Worm (Caenorhabditis elegans) whole organism, L2 larva: ENCODE measurements around the gene F07C4.11.

Source experiments
- C34F6.9 ChIP-seq: fragments of 150-350 bp; optimal IDR thresholded peaks from 2 replicates; lab custom pipeline; 2014; ENCODE audit warnings: missing biosample characterization, missing genetic modification characterization
- F13H6.1 ChIP-seq: sonication (generic microtip); optimal IDR thresholded peaks from 2 replicates; lab custom pipeline; 2016; ENCODE audit warnings: missing genetic modification characterization, missing compliant biosample characterization
- Y55F3AM.14 ChIP-seq: fragments of 200-800 bp; sonication (Bioruptor generic); optimal IDR thresholded peaks from 2 replicates; lab custom pipeline; 2018; ENCODE audit warnings: mild to moderate bottlenecking, missing genetic modification characterization, missing compliant biosample characterization
- ZK546.5 ChIP-seq: sonication (generic microtip); optimal IDR thresholded peaks from 2 replicates; lab custom pipeline; 2017; ENCODE audit warnings: missing biosample characterization, missing genetic modification characterization
- aly-2 ChIP-seq: fragments of 150-350 bp; optimal IDR thresholded peaks from 2 replicates; lab custom pipeline; 2014; ENCODE audit warnings: missing biosample characterization, missing genetic modification characterization
- ama-1 ChIP-seq: fragments of 150-350 bp; optimal IDR thresholded peaks from 2 replicates; lab custom pipeline; 2018; ENCODE audit warnings: inconsistent platforms
- blmp-1 ChIP-seq: sonication (generic microtip); optimal IDR thresholded peaks from 2 replicates; lab custom pipeline; 2017; ENCODE audit warnings: missing genetic modification characterization, mild to moderate bottlenecking, missing compliant biosample characterization, antibody characterized with exemption, moderate library complexity; ENCODE audit not compliant: insufficient read depth
- ceh-82 ChIP-seq: fragments of 150-350 bp; optimal IDR thresholded peaks from 2 replicates; lab custom pipeline; 2014; ENCODE audit warnings: missing biosample characterization, missing genetic modification characterization
- crh-2 ChIP-seq: sonication (generic microtip); optimal IDR thresholded peaks from 2 replicates; lab custom pipeline; 2017; ENCODE audit warnings: missing biosample characterization, missing genetic modification characterization
- egl-27 ChIP-seq: sonication (generic microtip); optimal IDR thresholded peaks from 3 replicates; lab custom pipeline; 2017; ENCODE audit warnings: missing biosample characterization, missing genetic modification reagents, missing genetic modification characterization
- elt-1 ChIP-seq: fragments of 150-350 bp; optimal IDR thresholded peaks from 2 replicates; lab custom pipeline; 2014; ENCODE audit warnings: missing biosample characterization, missing genetic modification characterization
- elt-3 ChIP-seq: sonication (generic microtip); optimal IDR thresholded peaks from 2 replicates; lab custom pipeline; 2017; ENCODE audit warnings: missing biosample characterization, missing genetic modification characterization
- fos-1 ChIP-seq: fragments of 150-350 bp; optimal IDR thresholded peaks from 2 replicates; lab custom pipeline; 2014; ENCODE audit warnings: missing biosample characterization, missing genetic modification characterization
- mab-5 ChIP-seq: fragments of 150-350 bp; optimal IDR thresholded peaks from 2 replicates; lab custom pipeline; 2014; ENCODE audit warnings: missing biosample characterization, missing genetic modification characterization
- mbf-1 ChIP-seq: sonication (generic microtip); optimal IDR thresholded peaks from 2 replicates; lab custom pipeline; 2017; ENCODE audit warnings: missing biosample characterization, missing genetic modification characterization
- nhr-10 ChIP-seq: sonication (generic microtip); optimal IDR thresholded peaks from 2 replicates; lab custom pipeline; 2017; ENCODE audit warnings: missing biosample characterization, missing genetic modification characterization
- nhr-11 ChIP-seq: fragments of 150-350 bp; optimal IDR thresholded peaks from 2 replicates; lab custom pipeline; 2014; ENCODE audit warnings: missing biosample characterization, missing genetic modification characterization
- nhr-12 ChIP-seq: fragments of 150-350 bp; optimal IDR thresholded peaks from 2 replicates; lab custom pipeline; 2014; ENCODE audit warnings: missing biosample characterization, missing genetic modification characterization
- nhr-129 ChIP-seq: fragments of 150-350 bp; optimal IDR thresholded peaks from 2 replicates; lab custom pipeline; 2014; ENCODE audit warnings: missing biosample characterization, missing genetic modification characterization
- nhr-21 ChIP-seq: fragments of 150-350 bp; optimal IDR thresholded peaks from 2 replicates; lab custom pipeline; 2014; ENCODE audit warnings: missing biosample characterization, missing genetic modification characterization
- nhr-25 ChIP-seq: fragments of 150-350 bp; sonication (generic microtip); optimal IDR thresholded peaks from 3 replicates; lab custom pipeline; 2014; ENCODE audit warnings: missing biosample characterization, missing genetic modification characterization
- nhr-6 ChIP-seq: fragments of 150-350 bp; optimal IDR thresholded peaks from 2 replicates; lab custom pipeline; 2014; ENCODE audit warnings: missing biosample characterization, missing genetic modification characterization
- nhr-77 ChIP-seq: fragments of 150-350 bp; optimal IDR thresholded peaks from 2 replicates; lab custom pipeline; 2014; ENCODE audit warnings: missing biosample characterization, missing genetic modification characterization
- peb-1 ChIP-seq: fragments of 150-350 bp; optimal IDR thresholded peaks from 2 replicates; lab custom pipeline; 2014; ENCODE audit warnings: missing biosample characterization, missing genetic modification characterization
- sem-4 ChIP-seq: fragments of 150-350 bp; optimal IDR thresholded peaks from 2 replicates; lab custom pipeline; 2014; ENCODE audit warnings: missing biosample characterization, missing genetic modification reagents, missing genetic modification characterization
- skn-1 ChIP-seq: sonication (generic microtip); optimal IDR thresholded peaks from 2 replicates; lab custom pipeline; 2017; ENCODE audit warnings: missing biosample characterization, missing genetic modification characterization
- sma-3 ChIP-seq: sonication (generic microtip); optimal IDR thresholded peaks from 2 replicates; lab custom pipeline; 2016; ENCODE audit warnings: missing genetic modification reagents, missing genetic modification characterization, missing compliant biosample characterization
- sma-9 ChIP-seq, 2 experiments: fragments of 150-350 bp in 1 of 2; sonication (generic microtip) in 1 of 2; optimal IDR thresholded peaks; 2 replicates each; lab custom pipeline; 2014 to 2016; ENCODE audit warnings: missing genetic modification characterization in 2 of 2, mild to moderate bottlenecking in 1 of 2, missing biosample characterization in 1 of 2, missing compliant biosample characterization in 1 of 2, missing genetic modification reagents in 1 of 2, moderate library complexity in 1 of 2
- snpc-4 ChIP-seq: fragments of 150-350 bp; optimal IDR thresholded peaks from 2 replicates; lab custom pipeline; 2014; ENCODE audit warnings: missing biosample characterization, missing genetic modification characterization
- unc-39 ChIP-seq: fragments of 150-350 bp; optimal IDR thresholded peaks from 2 replicates; lab custom pipeline; 2014; ENCODE audit warnings: missing biosample characterization, missing genetic modification characterization
- unc-55 ChIP-seq: fragments of 150-350 bp; sonication (generic microtip); optimal IDR thresholded peaks from 3 replicates; lab custom pipeline; 2014; ENCODE audit warnings: missing biosample characterization, missing genetic modification reagents, missing genetic modification characterization
- ztf-1 ChIP-seq: fragments of 200-800 bp; sonication (Bioruptor generic); conservative IDR thresholded peaks from 2 replicates; pipeline ENCODE4 v1.3.6; 2022; ENCODE audit warnings: missing genetic modification characterization, missing compliant biosample characterization
- ztf-11 ChIP-seq: sonication (generic microtip); optimal IDR thresholded peaks from 2 replicates; lab custom pipeline; 2017; ENCODE audit warnings: missing biosample characterization, missing genetic modification characterization
- ztf-4 ChIP-seq: fragments of 150-350 bp; optimal IDR thresholded peaks from 2 replicates; lab custom pipeline; 2014; ENCODE audit warnings: missing biosample characterization, missing genetic modification characterization

F07C4.11 gene

DNA sequence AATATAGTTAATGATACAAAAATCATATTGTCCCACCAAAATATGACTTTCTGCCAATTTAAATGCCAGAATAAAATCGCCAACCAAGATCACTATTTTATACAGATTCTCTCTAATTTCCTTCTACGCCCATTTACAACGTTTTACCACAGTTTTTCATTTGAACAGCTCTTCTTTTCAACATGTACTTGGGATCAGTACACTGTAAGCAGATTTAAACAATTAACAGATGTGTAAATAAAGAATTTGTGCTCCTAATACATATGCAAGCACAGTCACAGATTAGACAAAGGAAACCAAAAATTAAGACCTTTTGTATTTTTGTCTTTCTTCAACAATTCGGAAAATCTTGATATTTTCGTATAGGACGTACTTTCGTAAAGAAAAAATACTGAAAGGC, at the start of gene F07C4.11:
TSS of gene F07C4.11 (minus strand) at position 101 of the 400 bp plus-strand sequence.
- TF ChIP-seq egl-27 (tag; lab: Kevin White, UChicago) (no peak), nhr-25 (tag; lab: Kevin White, UChicago) (no peak), mbf-1 (tag; lab: Kevin White, UChicago) (no peak), unc-55 (GFP tag; lab: Kevin White, UChicago) (no peak), aly-2 (tag; lab: Kevin White, UChicago) (no peak), unc-39 (no peak), nhr-129 (tag; lab: Kevin White, UChicago) (no peak), crh-2 (tag; lab: Kevin White, UChicago) (no peak), ZK546.5 (tag; lab: Kevin White, UChicago) (no peak), nhr-77 (tag; lab: Kevin White, UChicago) (no peak), ama-1 (no peak)

ce11 chrV:7690637-7691036, 47.3 kb upstream of the F07C4.11 start:
- no peak for TF ChIP-seq mab-5
- no peak for TF ChIP-seq ceh-82
- TF ChIP-seq elt-3 (tag; lab: Kevin White, UChicago): no peak
- no peak for TF ChIP-seq blmp-1 (tag; lab: Kevin White, UChicago)
- TF ChIP-seq sma-9 (GFP tag; optimal IDR thresholded peaks at IDR 0.05; lab: Kevin White, UChicago): no peak
- no peak for TF ChIP-seq sma-9 (tag; optimal IDR thresholded peaks at IDR 0.05; lab: Kevin White, UChicago)
- no peak for TF ChIP-seq mbf-1 (tag; lab: Kevin White, UChicago)
- no peak for TF ChIP-seq aly-2 (tag; lab: Kevin White, UChicago)
- TF ChIP-seq nhr-6 (tag; lab: Kevin White, UChicago): no peak
- no peak for TF ChIP-seq nhr-11 (tag; lab: Kevin White, UChicago)
- TF ChIP-seq ztf-1 (GFP tag; lab: Robert Waterston, UW): no peak
- no peak for TF ChIP-seq sem-4 (tag; lab: Kevin White, UChicago)
- no peak for TF ChIP-seq ama-1
- TF ChIP-seq nhr-77 (tag; lab: Kevin White, UChicago): no peak
- TF ChIP-seq snpc-4: no peak
- TF ChIP-seq Y55F3AM.14 (GFP tag; lab: Kevin White, UChicago): no peak
- TF ChIP-seq crh-2 (tag; lab: Kevin White, UChicago): no peak
- no peak for TF ChIP-seq ztf-4
- TF ChIP-seq nhr-12 (tag; lab: Kevin White, UChicago): no peak
- no peak for TF ChIP-seq nhr-129 (tag; lab: Kevin White, UChicago)
- TF ChIP-seq, all 48 proteins: peak for 0

- TF ChIP-seq nhr-10 (tag; lab: Kevin White, UChicago): no peak
- no peak for TF ChIP-seq nhr-21 (tag; lab: Kevin White, UChicago)
- TF ChIP-seq nhr-25 (tag; lab: Kevin White, UChicago): no peak
- no peak for TF ChIP-seq mab-5
- no peak for TF ChIP-seq mbf-1 (tag; lab: Kevin White, UChicago)
- TF ChIP-seq aly-2 (tag; lab: Kevin White, UChicago): no peak
Observed at ce11 chrV:7689888-7690287, 46.6 kb upstream of the F07C4.11 start, which contains the start of gene C12D5.9. C12D5.9 (minus strand) TSS chrV:7689988.

DNA sequence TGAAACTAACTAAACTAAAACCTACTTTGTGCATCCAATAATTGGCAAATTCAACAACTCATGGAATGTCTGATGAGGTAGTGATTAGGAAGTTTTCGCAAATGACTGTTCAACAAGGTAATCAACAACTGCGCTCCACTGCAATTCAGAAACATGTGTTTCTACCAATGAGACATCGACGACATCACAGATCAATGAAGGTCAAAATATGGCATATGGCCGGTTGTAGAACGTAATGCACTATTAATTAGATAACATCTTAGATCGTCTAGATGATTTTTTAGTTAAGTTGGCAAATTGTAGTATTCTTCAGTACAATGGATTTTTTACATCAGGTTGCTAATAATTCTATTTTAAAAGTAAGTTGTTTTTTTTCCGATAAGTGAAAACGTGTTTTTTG, 42.9 kb upstream of the F07C4.11 start, which contains the start of the genes nhr-94 and nhr-152:
TSS of gene nhr-94 (minus strand) at position 147 of the 400 bp plus-strand sequence.
TSS of gene nhr-152 (plus strand) at position 162 of the 400 bp plus-strand sequence.
- peak; percentile 11 for TF ChIP-seq elt-1 (tag; lab: Kevin White, UChicago)
- peak; percentile 77 for TF ChIP-seq nhr-25 (tag; lab: Kevin White, UChicago)
- TF ChIP-seq unc-39: no peak
- no peak for TF ChIP-seq C34F6.9
- peak; percentile 6 for TF ChIP-seq fos-1 (tag; lab: Kevin White, UChicago)
- no peak for TF ChIP-seq snpc-4
- TF ChIP-seq F13H6.1: no peak
- no peak for TF ChIP-seq nhr-11 (tag; lab: Kevin White, UChicago)
- TF ChIP-seq sma-9 (GFP tag; optimal IDR thresholded peaks at IDR 0.05; lab: Kevin White, UChicago): peak; percentile 82
- TF ChIP-seq sma-9 (tag; optimal IDR thresholded peaks at IDR 0.05; lab: Kevin White, UChicago): no peak
- no peak for TF ChIP-seq nhr-129 (tag; lab: Kevin White, UChicago)
- no peak for TF ChIP-seq Y55F3AM.14 (GFP tag; lab: Kevin White, UChicago)

DNA sequence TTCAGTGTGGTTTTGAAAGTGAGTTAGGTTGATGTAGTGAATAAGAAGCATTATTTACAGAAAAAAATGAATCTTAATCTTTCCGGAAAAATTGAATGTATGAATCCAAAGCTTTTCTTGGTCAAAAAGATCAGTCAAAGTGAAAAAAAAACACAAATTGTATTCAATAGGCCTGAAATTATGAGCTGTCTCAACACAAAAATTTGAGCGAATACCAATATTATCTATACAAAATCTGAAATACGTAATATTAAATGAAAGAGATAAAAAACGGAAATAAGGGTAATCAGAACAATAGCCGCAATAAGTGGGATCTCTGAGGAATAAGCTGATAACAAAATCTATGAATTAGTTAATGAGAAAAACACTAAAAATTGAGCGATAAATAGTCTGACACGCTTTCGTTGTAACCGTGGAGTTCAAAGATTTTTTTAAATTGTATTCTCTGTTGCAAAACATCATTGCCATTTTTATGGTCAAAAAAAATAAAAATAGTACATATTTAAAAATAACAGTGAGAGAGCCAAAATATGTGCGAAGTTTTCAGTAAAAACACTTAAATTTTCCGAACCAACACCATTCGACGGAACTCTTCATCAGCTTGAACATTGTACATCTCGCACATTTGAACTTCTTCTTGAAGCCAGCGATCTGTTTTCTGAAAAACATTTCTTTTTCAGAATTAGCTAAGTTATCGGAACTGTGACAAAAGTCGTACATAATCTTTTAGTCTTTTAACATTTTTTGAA, 40.8 kb upstream of the F07C4.11 start, which contains the start of gene sre-11:
TSS of gene sre-11 (minus strand) at position 51 of the 749 bp plus-strand sequence.
- TF ChIP-seq ztf-4 (no peak), peb-1 (tag; lab: Kevin White, UChicago) (no peak), blmp-1 (tag; lab: Kevin White, UChicago) (no peak), fos-1 (tag; lab: Kevin White, UChicago) (no peak), nhr-6 (tag; lab: Kevin White, UChicago) (no peak), unc-55 (GFP tag; lab: Kevin White, UChicago) (no peak), skn-1 (tag; lab: Kevin White, UChicago) (no peak), nhr-129 (tag; lab: Kevin White, UChicago) (no peak), sma-9 (GFP tag; optimal IDR thresholded peaks at IDR 0.05; lab: Kevin White, UChicago) (no peak), sma-9 (tag; optimal IDR thresholded peaks at IDR 0.05; lab: Kevin White, UChicago) (no peak), ztf-11 (no peak), sma-3 (GFP tag; lab: Kevin White, UChicago) (no peak)
